Fruit fly (Drosophila melanogaster) whole organism, wandering third instar larva: ENCODE measurements around the gene pum.

ENCODE experiments used
- CG32264 ChIP-seq: fragments of 200-800 bp; sonication (Bioruptor generic); optimal IDR thresholded peaks from 2 replicates; lab custom pipeline; 2016; ENCODE audit warnings: missing biosample characterization, missing genetic modification characterization
- CG9705 ChIP-seq: fragments of 200-800 bp; sonication (Bioruptor generic); optimal IDR thresholded peaks from 2 replicates; lab custom pipeline; 2018; ENCODE audit warnings: missing biosample characterization, mild to moderate bottlenecking, missing genetic modification characterization
- CrebA ChIP-seq: fragments of 200-800 bp; sonication (Bioruptor generic); optimal IDR thresholded peaks from 2 replicates; lab custom pipeline; 2016; ENCODE audit warnings: missing biosample characterization, mild to moderate bottlenecking, missing genetic modification characterization, borderline replicate concordance
- Dfd ChIP-seq: fragments of >200 bp; optimal IDR thresholded peaks from 2 replicates; lab custom pipeline; 2017; ENCODE audit warnings: missing biosample characterization, missing genetic modification characterization
- Dif ChIP-seq: fragments of 200-275, 200-300 bp; sonication (Bioruptor generic); optimal IDR thresholded peaks from 2 replicates; lab custom pipeline; 2018; ENCODE audit warnings: missing biosample characterization, missing genetic modification characterization; ENCODE audit not compliant: partially characterized antibody
- GATAd ChIP-seq: sonication (Bioruptor generic); optimal IDR thresholded peaks from 2 replicates; lab custom pipeline; 2016; ENCODE audit warnings: missing biosample characterization, missing genetic modification characterization
- HLH106 ChIP-seq: fragments of 200-800 bp; optimal IDR thresholded peaks from 3 replicates; lab custom pipeline; 2019; ENCODE audit warnings: missing biosample characterization, mild to moderate bottlenecking, missing genetic modification characterization, moderate library complexity
- Hnf4 ChIP-seq: fragments of 200-800 bp; sonication (Bioruptor generic); optimal IDR thresholded peaks from 2 replicates; lab custom pipeline; 2016; ENCODE audit warnings: missing biosample characterization, mild to moderate bottlenecking, missing genetic modification characterization
- Hr78 ChIP-seq: fragments of >200 bp; optimal IDR thresholded peaks from 2 replicates; lab custom pipeline; 2017; ENCODE audit warnings: missing biosample characterization, missing genetic modification characterization
- Hr83 ChIP-seq: fragments of 200-300 bp; sonication (Bioruptor generic); optimal IDR thresholded peaks from 2 replicates; lab custom pipeline; 2016; ENCODE audit warnings: missing biosample characterization, mild to moderate bottlenecking, missing genetic modification characterization, moderate library complexity; ENCODE audit not compliant: poor library complexity, severe bottlenecking
- Mio ChIP-seq: sonication (Bioruptor generic); optimal IDR thresholded peaks from 2 replicates; lab custom pipeline; 2016; ENCODE audit warnings: missing biosample characterization, missing genetic modification characterization
- Myc ChIP-seq: fragments of >200 bp; optimal IDR thresholded peaks from 2 replicates; lab custom pipeline; 2017
- OdsH ChIP-seq: fragments of 200-800 bp; sonication (Bioruptor generic); optimal IDR thresholded peaks from 2 replicates; lab custom pipeline; 2016; ENCODE audit warnings: missing biosample characterization, mild to moderate bottlenecking, missing genetic modification characterization
- Sp1 ChIP-seq: fragments of 200-800 bp; sonication (Bioruptor generic); optimal IDR thresholded peaks from 3 replicates; lab custom pipeline; 2019; ENCODE audit warnings: missing biosample characterization, mild to moderate bottlenecking, missing genetic modification characterization, moderate library complexity
- Vsx2 ChIP-seq: fragments of 200-300, 225-300 bp; sonication (Bioruptor generic); optimal IDR thresholded peaks from 2 replicates; lab custom pipeline; 2018; ENCODE audit warnings: missing biosample characterization, missing genetic modification characterization; ENCODE audit not compliant: partially characterized antibody
- br ChIP-seq: fragments of 200-800 bp; sonication (Bioruptor generic); optimal IDR thresholded peaks from 2 replicates; lab custom pipeline; 2016; ENCODE audit warnings: missing biosample characterization, missing genetic modification characterization
- brk ChIP-seq: fragments of 200-800 bp; sonication (Bioruptor generic); optimal IDR thresholded peaks from 2 replicates; lab custom pipeline; 2016; ENCODE audit warnings: missing biosample characterization, mild to moderate bottlenecking, missing genetic modification characterization
- dl ChIP-seq, 2 experiments: fragments of 175-275, 200-275 bp in 1 of 2; fragments of 200-275 bp in 1 of 2; sonication (Bioruptor generic); optimal IDR thresholded peaks; lab custom pipeline; 2018; ENCODE audit warnings: mild to moderate bottlenecking in 2 of 2, missing biosample characterization in 2 of 2, missing genetic modification characterization in 2 of 2, moderate library complexity in 2 of 2; ENCODE audit not compliant: partially characterized antibody in 2 of 2, insufficient read depth in 1 of 2
- dmrt93B ChIP-seq: fragments of 200-800 bp; sonication (Bioruptor generic); optimal IDR thresholded peaks from 2 replicates; lab custom pipeline; 2018; ENCODE audit warnings: missing biosample characterization, mild to moderate bottlenecking, missing genetic modification characterization
- dsf ChIP-seq: sonication (Bioruptor generic); optimal IDR thresholded peaks from 2 replicates; lab custom pipeline; 2016; ENCODE audit warnings: missing biosample characterization, missing genetic modification characterization, borderline replicate concordance
- ey ChIP-seq: fragments of 200-800 bp; sonication (Bioruptor generic); optimal IDR thresholded peaks from 2 replicates; lab custom pipeline; 2016; ENCODE audit warnings: missing biosample characterization, missing genetic modification characterization
- foxo ChIP-seq, 2 experiments: fragments of 200-800 bp; sonication (Bioruptor generic); optimal IDR thresholded peaks; 2 replicates in 1 of 2; 3 replicates in 1 of 2; lab custom pipeline; 2016 to 2017; ENCODE audit warnings: missing biosample characterization in 2 of 2, missing genetic modification characterization in 2 of 2
- fru ChIP-seq: fragments of 200-800 bp; sonication (Bioruptor generic); optimal IDR thresholded peaks from 3 replicates; lab custom pipeline; 2016; ENCODE audit warnings: missing biosample characterization, mild to moderate bottlenecking, missing genetic modification characterization
- h ChIP-seq: fragments of 200-800 bp; sonication (Bioruptor generic); optimal IDR thresholded peaks from 3 replicates; lab custom pipeline; 2016; ENCODE audit warnings: missing biosample characterization, mild to moderate bottlenecking, missing genetic modification characterization
- jim ChIP-seq: fragments of 175-275, 200-325 bp; sonication (Bioruptor generic); optimal IDR thresholded peaks from 2 replicates; lab custom pipeline; 2016; ENCODE audit warnings: missing biosample characterization, mild to moderate bottlenecking, missing genetic modification characterization
- lola ChIP-seq: fragments of >200 bp; optimal IDR thresholded peaks from 2 replicates; lab custom pipeline; 2017; ENCODE audit warnings: missing biosample characterization, missing genetic modification characterization
- pan ChIP-seq: fragments of >200 bp; optimal IDR thresholded peaks from 2 replicates; lab custom pipeline; 2017
- psq ChIP-seq: fragments of 200-800 bp; sonication (Bioruptor generic); optimal IDR thresholded peaks from 3 replicates; lab custom pipeline; 2017; ENCODE audit warnings: missing biosample characterization, mild to moderate bottlenecking, missing genetic modification characterization, moderate library complexity
- rgr ChIP-seq: fragments of 200-800 bp; sonication (Bioruptor generic); optimal IDR thresholded peaks from 3 replicates; lab custom pipeline; 2016; ENCODE audit warnings: missing biosample characterization, mild to moderate bottlenecking, missing genetic modification characterization
- sage ChIP-seq: fragments of 200-800 bp; sonication (Bioruptor generic); optimal IDR thresholded peaks from 2 replicates; lab custom pipeline; 2016; ENCODE audit warnings: missing biosample characterization, mild to moderate bottlenecking, missing genetic modification characterization
- tai ChIP-seq: sonication (Bioruptor generic); optimal IDR thresholded peaks from 2 replicates; lab custom pipeline; 2016; ENCODE audit warnings: missing biosample characterization, missing genetic modification characterization
- usp ChIP-seq: fragments of >200 bp; optimal IDR thresholded peaks from 2 replicates; lab custom pipeline; 2017; ENCODE audit warnings: missing biosample characterization, missing genetic modification characterization
- woc ChIP-seq: sonication (Bioruptor generic); optimal IDR thresholded peaks from 2 replicates; lab custom pipeline; 2016; ENCODE audit warnings: missing biosample characterization, mild to moderate bottlenecking, missing genetic modification characterization

The pum gene

DNA sequence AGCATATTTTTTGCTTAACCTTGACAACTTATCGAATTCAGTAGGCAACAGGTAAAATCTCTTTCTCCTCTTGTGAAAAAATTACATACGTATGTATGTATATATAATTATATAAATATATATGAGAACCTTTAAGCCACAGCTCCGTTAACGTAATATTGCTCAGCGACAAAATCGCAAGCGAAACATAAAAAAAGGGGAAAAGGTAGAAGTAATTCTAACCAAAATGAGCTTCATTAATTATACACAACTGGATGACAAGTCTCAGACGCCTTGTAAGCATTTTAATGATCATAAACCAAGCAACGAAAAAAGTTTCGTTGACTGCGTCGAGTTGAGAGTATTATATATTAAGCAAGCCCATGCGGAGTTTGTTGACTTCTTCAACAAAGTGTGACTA, 78.6 kb downstream of the pum start:
- TF ChIP-seq Mio (GFP tag; lab: Kevin White, UChicago) (no peak), CG9705 (GFP tag; lab: Kevin White, UChicago) (no peak), OdsH (no peak), Sp1 (no peak), CrebA (GFP tag; lab: Kevin White, UChicago) (no peak), psq (no peak), br (no peak), CG32264 (GFP tag; lab: Kevin White, UChicago) (no peak), Hr83 (GFP tag; lab: Kevin White, UChicago) (no peak), Dfd (GFP tag; lab: Kevin White, UChicago) (no peak), fru (GFP tag; lab: Kevin White, UChicago) (no peak), dsf (GFP tag; lab: Kevin White, UChicago) (no peak), pan (lab: Kevin White, UChicago) (no peak), Vsx2 (no peak), foxo (GFP tag; optimal IDR thresholded peaks at IDR 0.05; lab: Kevin White, UChicago) (no peak), tai (no peak), HLH106 (no peak)

DNA sequence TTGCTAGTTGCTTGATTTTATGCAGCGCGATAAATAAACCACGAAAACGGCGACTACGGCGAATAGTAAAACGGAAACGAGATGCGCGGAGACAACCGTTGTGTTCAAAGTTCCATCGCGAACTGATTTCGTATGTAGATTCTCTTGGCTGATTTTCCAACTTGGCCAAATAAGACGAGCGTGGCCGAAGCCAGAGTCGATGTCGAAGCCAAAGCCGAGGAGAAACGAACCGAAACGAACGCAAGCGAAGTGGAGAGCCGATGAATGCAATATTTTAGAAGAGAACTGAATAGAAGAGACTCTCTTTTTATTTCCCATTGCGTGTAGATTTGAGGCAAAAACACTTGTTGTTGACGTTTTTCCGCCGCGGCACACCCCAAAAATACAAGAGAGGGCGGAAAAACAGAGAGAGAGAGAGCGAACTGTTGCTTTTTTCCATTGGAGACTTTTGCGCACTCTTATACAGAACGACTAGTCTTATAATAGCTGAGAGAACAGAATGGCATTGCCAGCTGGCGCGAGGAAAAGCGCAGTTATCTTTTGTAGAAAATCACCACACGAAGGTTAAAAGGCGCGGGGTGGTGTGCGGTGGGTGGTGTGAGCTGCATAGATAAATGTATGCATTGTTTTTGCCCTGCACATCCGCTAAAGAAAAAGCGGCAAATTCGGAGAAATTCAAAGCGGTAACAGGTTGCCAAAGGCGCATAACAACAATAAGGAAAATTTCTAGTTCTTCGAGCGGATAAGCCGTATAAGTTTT, 79.5 kb downstream of the pum start:
- no peak for TF ChIP-seq CG9705 (GFP tag; lab: Kevin White, UChicago)
- peak; percentile 11 for TF ChIP-seq jim (GFP tag; lab: Kevin White, UChicago)
- peak; percentile 16 to 21 for TF ChIP-seq dl (GFP tag; optimal IDR thresholded peaks at IDR 0.05; lab: Kevin White, UChicago; ENCODE audit: insufficient read depth in 1 of 2, partially characterized antibody in 2 of 2)
- peak; percentile 39 for TF ChIP-seq Dif (GFP tag; lab: Kevin White, UChicago)

DNA sequence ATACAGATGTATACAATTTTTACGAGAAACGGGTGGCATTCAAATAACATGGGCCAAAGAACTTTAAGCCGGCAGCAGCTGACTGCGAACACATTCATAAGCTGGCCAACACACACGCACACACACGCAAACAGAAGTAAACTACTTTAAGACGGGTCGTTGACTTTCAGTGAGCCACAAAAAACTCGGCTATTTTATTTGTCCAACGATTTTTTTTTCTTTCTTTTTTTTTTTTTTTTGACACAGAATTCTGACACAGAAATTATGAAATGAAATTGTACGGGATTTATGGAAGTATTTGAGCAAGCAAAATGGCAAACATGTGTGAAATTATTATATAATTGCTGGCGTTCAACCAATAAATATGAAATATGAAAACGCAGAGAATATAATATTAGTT, 87.7 kb downstream of the pum start:
- TF ChIP-seq HLH106 (no peak), dsf (GFP tag; lab: Kevin White, UChicago) (no peak), foxo (GFP tag; optimal IDR thresholded peaks at IDR 0.05; lab: Kevin White, UChicago) (no peak), Mio (GFP tag; lab: Kevin White, UChicago) (no peak), dl (GFP tag; optimal IDR thresholded peaks at IDR 0.05; lab: Kevin White, UChicago; ENCODE audit: insufficient read depth in 1 of 2, partially characterized antibody in 2 of 2) (no peak), Dfd (GFP tag; lab: Kevin White, UChicago) (peak; percentile 56)

DNA sequence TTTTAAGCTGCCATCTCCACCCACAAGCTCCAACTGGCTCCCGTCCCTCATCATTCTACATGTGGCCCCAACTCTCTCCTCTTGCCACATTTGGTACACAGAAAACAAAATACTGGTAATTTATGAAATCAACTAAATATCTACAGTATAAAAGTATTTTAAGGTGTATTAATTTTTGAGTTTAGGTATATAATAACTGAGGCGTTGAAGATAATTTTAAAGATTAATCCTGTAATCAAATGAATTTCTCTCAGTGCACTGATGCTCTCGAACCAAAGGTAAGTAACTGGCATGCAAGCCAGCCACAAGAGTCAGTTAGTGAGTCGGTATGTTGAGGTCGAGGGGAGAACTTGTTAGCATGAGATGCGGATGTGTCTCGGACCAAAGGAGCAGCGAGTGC, 90.0 kb downstream of the pum start:
- TF ChIP-seq Myc (no peak), usp (GFP tag; lab: Kevin White, UChicago) (no peak), HLH106 (peak; percentile 80), sage (peak; percentile 66), br (peak; percentile 81), woc (GFP tag; lab: Kevin White, UChicago) (peak; percentile 60), CG9705 (GFP tag; lab: Kevin White, UChicago) (peak; percentile 46), Hr83 (GFP tag; lab: Kevin White, UChicago) (no peak), dmrt93B (peak; percentile 54), GATAd (GFP tag; lab: Kevin White, UChicago) (no peak), tai (peak; percentile 66), Dfd (GFP tag; lab: Kevin White, UChicago) (no peak), foxo (GFP tag; optimal IDR thresholded peaks at IDR 0.05; lab: Kevin White, UChicago) (peak in 1 of 2 experiments; percentile 77), OdsH (peak; percentile 71), Hnf4 (GFP tag; lab: Kevin White, UChicago) (peak; percentile 71), brk (peak; percentile 5), CG32264 (GFP tag; lab: Kevin White, UChicago) (peak; percentile 64), dsf (GFP tag; lab: Kevin White, UChicago) (no peak), rgr (GFP tag; lab: Kevin White, UChicago) (peak; percentile 73), fru (GFP tag; lab: Kevin White, UChicago) (peak; percentile 85), Sp1 (peak; percentile 82), dl (GFP tag; optimal IDR thresholded peaks at IDR 0.05; lab: Kevin White, UChicago; ENCODE audit: insufficient read depth in 1 of 2, partially characterized antibody in 2 of 2) (no peak), h (GFP tag; lab: Kevin White, UChicago) (peak; percentile 80), lola (GFP tag; lab: Kevin White, UChicago) (no peak), psq (peak; percentile 61), ey (peak; percentile 81), Dif (GFP tag; lab: Kevin White, UChicago) (no peak), Hr78 (no peak)
